Worm (Caenorhabditis elegans) whole organism, mixed stage, embryonic: Measurements from ENCODE around the gene sdz-20.
A peak's percentile ranks its signal among the peaks of the same experiment; 100 is the strongest.

Experiments
- blmp-1 ChIP-seq: fragments of 150-350 bp; optimal IDR thresholded peaks from 2 replicates; lab custom pipeline; 2014; ENCODE audit warnings: missing biosample characterization, missing genetic modification characterization
- ceh-83 ChIP-seq: fragments of 200-800 bp; sonication (Bioruptor generic); optimal IDR thresholded peaks from 2 replicates; lab custom pipeline; 2018; ENCODE audit warnings: mild to moderate bottlenecking, missing genetic modification characterization, missing compliant biosample characterization
- ces-1 ChIP-seq: fragments of 150-350 bp; optimal IDR thresholded peaks from 2 replicates; lab custom pipeline; 2014; ENCODE audit warnings: missing biosample characterization, missing genetic modification reagents, missing genetic modification characterization
- lin-13 ChIP-seq: fragments of 150-350 bp; optimal IDR thresholded peaks from 2 replicates; lab custom pipeline; 2014; ENCODE audit warnings: missing biosample characterization, missing genetic modification characterization
- lin-32 ChIP-seq: fragments of 200-800 bp; sonication (Bioruptor generic); optimal IDR thresholded peaks from 2 replicates; lab custom pipeline; 2018; ENCODE audit warnings: mild to moderate bottlenecking, missing genetic modification characterization, missing compliant biosample characterization
- mls-2 ChIP-seq: sonication (generic microtip); optimal IDR thresholded peaks from 2 replicates; lab custom pipeline; 2016; ENCODE audit warnings: mild to moderate bottlenecking, missing genetic modification characterization, moderate library complexity, missing compliant biosample characterization
- nhr-28 ChIP-seq: fragments of 150-350 bp; optimal IDR thresholded peaks from 2 replicates; lab custom pipeline; 2014; ENCODE audit warnings: missing biosample characterization, missing genetic modification characterization
- snpc-4 ChIP-seq: fragments of 150-350 bp; optimal IDR thresholded peaks from 2 replicates; lab custom pipeline; 2014; ENCODE audit warnings: missing biosample characterization, missing genetic modification characterization
- sptf-1 ChIP-seq: sonication (generic microtip); optimal IDR thresholded peaks from 2 replicates; lab custom pipeline; 2017; ENCODE audit warnings: mild to moderate bottlenecking, missing genetic modification characterization, moderate library complexity, missing compliant biosample characterization
- ztf-11 ChIP-seq: fragments of 150-350 bp; optimal IDR thresholded peaks from 2 replicates; lab custom pipeline; 2014; ENCODE audit warnings: missing biosample characterization, missing genetic modification characterization

ce11 chrIII:13348891-13349290 lies 15.0 kb downstream of the sdz-20 start:
- TF ChIP-seq lin-13 (tag; lab: Kevin White, UChicago) (no peak), lin-32 (GFP tag; lab: Kevin White, UChicago) (no peak), ztf-11 (no peak), mls-2 (no peak), snpc-4 (tag; lab: Kevin White, UChicago) (no peak), ces-1 (GFP tag; lab: Kevin White, UChicago) (peak; percentile 91), sptf-1 (tag; lab: Kevin White, UChicago) (no peak), ceh-83 (no peak), blmp-1 (tag; lab: Kevin White, UChicago) (no peak), nhr-28 (tag; lab: Kevin White, UChicago) (no peak)
